Worm (Caenorhabditis elegans): Measurements from ENCODE around the gene C53D6.8.

Gene C53D6.8

DNA sequence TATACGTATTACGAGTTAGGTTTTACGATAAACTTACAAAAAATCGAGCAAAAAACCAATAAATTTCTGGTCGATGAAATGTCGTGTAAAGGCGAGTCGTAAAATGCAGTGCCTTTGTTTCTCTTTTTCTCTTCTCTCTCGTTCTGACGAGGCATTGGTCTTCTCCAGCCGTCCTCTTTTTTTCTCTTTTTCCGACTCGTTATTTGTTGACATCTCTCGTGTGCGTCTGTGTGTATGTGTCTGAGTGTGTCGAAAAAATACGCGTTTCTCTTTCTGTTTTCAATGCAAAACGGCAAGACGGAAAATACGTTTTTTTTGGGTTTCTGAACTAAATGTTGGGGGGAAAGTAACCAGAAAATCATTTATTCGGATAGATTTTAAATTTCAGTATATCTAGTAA, 30.0 kb upstream of the C53D6.8 start, which contains the start of gene C53D6.6:
Gene C53D6.6 (minus strand): TSS at position 118 of the 400 bp plus-strand sequence.
- TF ChIP-seq ama-1 (optimal IDR thresholded peaks at IDR 0.05), result no peak
- no peak for TF ChIP-seq ets-7 (tag; optimal IDR thresholded peaks at IDR 0.05)
- no peak for TF ChIP-seq hnd-1 (tag; optimal IDR thresholded peaks at IDR 0.05)
- TF ChIP-seq hmg-4 (GFP tag; optimal IDR thresholded peaks at IDR 0.05), result no peak
- no peak for TF ChIP-seq tbx-11 (GFP tag; IDR thresholded peaks at IDR 0.05)
- no peak for TF ChIP-seq ceh-13 (GFP tag; optimal IDR thresholded peaks at IDR 0.05)
- TF ChIP-seq scrt-1 (GFP tag; IDR thresholded peaks at IDR 0.05), result no peak
- TF ChIP-seq tra-4 (tag; optimal IDR thresholded peaks at IDR 0.05), result no peak
- no peak for TF ChIP-seq hmbx-1 (tag; optimal IDR thresholded peaks at IDR 0.05)
- no peak for TF ChIP-seq tbx-37 (GFP tag; conservative IDR thresholded peaks at IDR 0.05)

DNA sequence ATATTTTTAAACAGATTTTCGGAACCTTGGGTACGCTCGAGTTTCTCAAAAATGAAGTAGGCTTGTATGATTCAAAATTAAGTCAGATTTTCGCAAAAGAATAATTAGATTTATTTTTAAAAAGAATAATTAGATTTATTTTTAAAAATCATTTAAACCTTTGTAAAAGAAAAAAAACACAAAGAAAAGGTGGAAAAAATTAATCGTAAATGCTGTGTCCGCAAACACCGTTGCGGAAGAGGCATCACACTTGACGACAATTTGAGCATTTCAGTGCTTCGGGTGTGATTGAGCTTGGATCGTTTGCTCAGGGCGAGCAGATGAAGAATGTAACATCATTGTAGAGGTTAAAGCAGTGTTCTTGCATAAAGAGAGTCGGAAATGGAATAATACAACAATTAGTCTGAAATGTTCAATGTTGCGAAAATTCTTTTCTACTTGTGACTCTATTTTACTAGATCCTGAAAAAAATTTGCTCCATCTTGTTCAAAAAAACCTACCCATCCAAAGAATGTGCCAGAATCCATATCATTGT, 18.8 kb upstream of the C53D6.8 start:
- TF ChIP-seq hmbx-1 (tag; optimal IDR thresholded peaks at IDR 0.05) (no peak), F13C5.2 (tag; optimal IDR thresholded peaks at IDR 0.05) (peak; percentile 23), B0310.2 (tag; optimal IDR thresholded peaks at IDR 0.05) (no peak)

DNA sequence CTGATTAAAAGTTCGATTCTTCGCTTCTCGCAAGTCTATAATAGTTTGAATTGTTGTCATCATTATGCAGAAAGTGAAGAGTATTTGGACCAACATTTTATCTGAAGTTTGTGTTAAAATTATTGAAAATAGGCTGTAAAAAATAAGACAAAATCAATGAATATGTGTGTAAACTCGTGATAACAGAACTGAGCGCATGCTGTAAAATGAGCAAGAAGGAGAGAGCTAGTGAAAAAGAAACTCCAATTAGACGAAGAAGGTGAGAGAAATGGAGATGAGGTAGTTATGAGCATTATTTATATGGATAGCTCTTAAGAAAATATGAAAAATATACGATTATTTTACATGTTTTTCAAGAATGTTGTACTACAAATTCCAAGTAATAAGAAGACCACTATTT, 18.3 kb upstream of the C53D6.8 start, which contains the start of gene C53D6.4:
Gene C53D6.4 (minus strand): TSS at position 101 of the 400 bp plus-strand sequence.
- TF ChIP-seq ceh-13 (GFP tag; optimal IDR thresholded peaks at IDR 0.05) (no peak), flt-1 (GFP tag; IDR thresholded peaks at IDR 0.05) (no peak), hmbx-1 (tag; optimal IDR thresholded peaks at IDR 0.05) (no peak), F13C5.2 (tag; optimal IDR thresholded peaks at IDR 0.05) (no peak), ets-7 (tag; optimal IDR thresholded peaks at IDR 0.05) (no peak), pes-1 (GFP tag; IDR thresholded peaks at IDR 0.05) (no peak), hnd-1 (tag; optimal IDR thresholded peaks at IDR 0.05) (no peak), tbx-37 (GFP tag; conservative IDR thresholded peaks at IDR 0.05) (no peak)

DNA sequence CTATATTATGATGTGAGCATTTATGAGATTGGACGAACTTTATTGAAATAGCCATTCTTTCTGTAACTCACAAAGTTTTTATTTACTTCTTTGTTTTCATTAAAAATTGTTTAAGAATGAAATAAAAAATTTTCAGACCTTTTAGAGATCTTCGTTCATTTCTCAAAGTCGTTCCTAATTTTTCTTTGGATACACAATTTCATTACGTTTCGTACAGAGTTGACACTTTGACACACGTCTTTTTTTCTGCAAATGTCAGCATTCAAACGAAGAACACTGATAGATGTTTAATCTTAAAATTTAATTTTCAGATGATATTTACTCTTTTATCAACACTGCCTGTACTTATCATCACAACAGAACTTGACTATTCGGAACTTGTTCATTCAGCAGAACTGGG, 13.9 kb upstream of the C53D6.8 start, which contains the start of gene acc-2:
Gene acc-2 (plus strand): TSS at position 301 of the 400 bp plus-strand sequence.
- TF ChIP-seq pes-1 (GFP tag; IDR thresholded peaks at IDR 0.05), result no peak
- no peak for TF ChIP-seq ceh-13 (GFP tag; optimal IDR thresholded peaks at IDR 0.05)
- TF ChIP-seq tbx-37 (GFP tag; conservative IDR thresholded peaks at IDR 0.05), result no peak
- TF ChIP-seq hmbx-1 (tag; optimal IDR thresholded peaks at IDR 0.05), result no peak
- no peak for TF ChIP-seq F13C5.2 (tag; optimal IDR thresholded peaks at IDR 0.05)

DNA sequence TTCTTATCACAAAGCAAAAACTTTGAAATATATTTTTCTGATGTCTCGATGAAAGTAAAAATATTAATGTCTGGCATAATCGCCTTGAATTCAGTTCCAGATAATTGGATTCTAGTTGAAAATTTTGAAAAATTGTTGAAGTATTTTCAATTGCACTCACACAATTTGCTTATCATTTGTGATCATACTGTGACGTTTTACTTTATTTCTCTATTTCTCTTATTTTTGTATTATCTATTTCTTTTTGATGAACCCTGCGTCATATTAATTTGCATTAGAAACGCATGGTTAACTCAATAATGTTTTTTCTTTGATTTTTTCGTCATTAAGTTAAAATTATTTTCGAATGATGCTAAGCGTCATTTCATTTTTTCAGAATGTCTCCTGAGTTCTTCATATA, 7.7 kb upstream of the C53D6.8 start, which contains the start of gene C53D6.11:
Gene C53D6.11 (plus strand): TSS at position 328 of the 400 bp plus-strand sequence.
- TF ChIP-seq hmg-4 (GFP tag; optimal IDR thresholded peaks at IDR 0.05), result no peak
- TF ChIP-seq ets-7 (tag; optimal IDR thresholded peaks at IDR 0.05), result no peak

DNA sequence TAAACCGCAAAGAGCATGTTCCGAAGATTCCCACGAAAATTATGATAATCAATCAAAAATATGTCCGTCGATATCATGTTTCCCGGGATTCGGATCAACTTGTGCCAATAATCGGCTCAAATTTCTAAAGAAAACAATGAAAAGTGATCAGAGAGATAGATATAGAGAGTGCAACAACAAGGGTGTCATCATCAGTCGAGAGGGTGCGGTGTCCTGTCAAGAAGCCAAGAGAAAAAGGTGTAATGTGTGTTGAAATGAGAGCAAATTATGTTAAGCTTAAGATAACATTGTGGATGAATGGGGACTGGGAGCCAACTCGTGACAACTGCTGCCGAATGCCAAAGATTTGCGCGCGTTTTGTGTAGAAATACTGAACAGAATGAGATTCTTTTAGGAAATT, 5.4 kb upstream of the C53D6.8 start:
- TF ChIP-seq hnd-1 (tag; optimal IDR thresholded peaks at IDR 0.05), result no peak
- no peak for TF ChIP-seq F13C5.2 (tag; optimal IDR thresholded peaks at IDR 0.05)
- TF ChIP-seq ama-1 (optimal IDR thresholded peaks at IDR 0.05), result no peak
- no peak for TF ChIP-seq ets-7 (tag; optimal IDR thresholded peaks at IDR 0.05)
- TF ChIP-seq B0310.2 (tag; optimal IDR thresholded peaks at IDR 0.05), result no peak
- TF ChIP-seq ceh-13 (GFP tag; optimal IDR thresholded peaks at IDR 0.05), result no peak
- TF ChIP-seq ceh-36 (tag; optimal IDR thresholded peaks at IDR 0.05), result no peak
- no peak for TF ChIP-seq aly-1 (tag; optimal IDR thresholded peaks at IDR 0.05)

DNA sequence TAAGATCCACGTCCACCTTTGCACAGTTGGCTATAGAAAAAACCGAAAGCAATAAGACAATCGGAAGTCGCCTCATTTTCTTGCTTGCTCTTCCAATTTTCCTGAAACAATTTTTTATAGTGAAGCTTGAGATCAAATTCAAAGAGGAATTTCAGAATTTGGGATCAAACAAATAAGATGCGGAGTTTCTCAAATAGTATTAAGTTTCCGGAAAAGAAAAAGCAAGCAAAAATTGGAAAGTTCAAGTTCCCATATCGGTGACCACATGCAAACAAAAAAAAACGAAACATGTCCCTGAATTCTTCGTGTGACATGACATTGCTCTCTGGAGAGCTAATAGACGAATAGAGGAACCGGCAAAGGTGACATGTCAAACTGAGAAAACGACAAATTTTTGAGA, 2.8 kb upstream of the C53D6.8 start, which contains the start of gene unc-129:
Gene unc-129 (minus strand): TSS at position 101 of the 400 bp plus-strand sequence.
- no peak for TF ChIP-seq scrt-1 (GFP tag; IDR thresholded peaks at IDR 0.05)
- no peak for TF ChIP-seq tbx-37 (GFP tag; conservative IDR thresholded peaks at IDR 0.05)
- TF ChIP-seq F13C5.2 (tag; optimal IDR thresholded peaks at IDR 0.05), result no peak
- no peak for TF ChIP-seq hmg-4 (GFP tag; optimal IDR thresholded peaks at IDR 0.05)
- no peak for TF ChIP-seq pes-1 (GFP tag; IDR thresholded peaks at IDR 0.05)
- no peak for TF ChIP-seq ama-1 (optimal IDR thresholded peaks at IDR 0.05)
- no peak for TF ChIP-seq ets-7 (tag; optimal IDR thresholded peaks at IDR 0.05)
- no peak for TF ChIP-seq flt-1 (GFP tag; IDR thresholded peaks at IDR 0.05)
- no peak for TF ChIP-seq tbx-11 (GFP tag; IDR thresholded peaks at IDR 0.05)
- no peak for TF ChIP-seq ceh-36 (tag; optimal IDR thresholded peaks at IDR 0.05)
- no peak for TF ChIP-seq sea-1 (GFP tag; conservative IDR thresholded peaks at IDR 0.05)
- no peak for TF ChIP-seq ceh-13 (GFP tag; optimal IDR thresholded peaks at IDR 0.05)
- TF ChIP-seq hnd-1 (tag; optimal IDR thresholded peaks at IDR 0.05), result no peak
- TF ChIP-seq B0310.2 (tag; optimal IDR thresholded peaks at IDR 0.05), result no peak
- no peak for TF ChIP-seq tra-4 (tag; optimal IDR thresholded peaks at IDR 0.05)
- no peak for TF ChIP-seq hmbx-1 (tag; optimal IDR thresholded peaks at IDR 0.05)
- TF ChIP-seq aly-1 (tag; optimal IDR thresholded peaks at IDR 0.05), result no peak

DNA sequence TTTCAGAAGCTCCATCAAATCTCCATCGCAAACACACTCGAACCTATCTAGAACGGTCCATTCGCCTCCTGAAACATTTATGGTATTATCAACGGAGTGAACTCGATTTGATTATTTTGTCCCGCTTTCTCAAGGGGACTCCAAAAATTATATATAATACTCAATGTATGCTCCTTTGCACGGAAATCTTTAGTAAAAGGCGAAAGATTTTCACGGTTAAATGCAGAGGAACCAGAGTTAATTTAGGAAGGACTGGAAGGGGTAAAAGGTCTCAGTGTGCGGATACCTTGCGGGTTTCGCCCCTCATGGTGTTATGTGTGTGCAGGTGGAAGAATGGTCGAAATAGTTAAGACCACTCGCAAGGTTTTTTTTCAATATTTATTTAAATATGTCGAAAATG, 1.4 kb downstream of the C53D6.8 start:
- TF ChIP-seq tra-4 (tag; optimal IDR thresholded peaks at IDR 0.05), result no peak

DNA sequence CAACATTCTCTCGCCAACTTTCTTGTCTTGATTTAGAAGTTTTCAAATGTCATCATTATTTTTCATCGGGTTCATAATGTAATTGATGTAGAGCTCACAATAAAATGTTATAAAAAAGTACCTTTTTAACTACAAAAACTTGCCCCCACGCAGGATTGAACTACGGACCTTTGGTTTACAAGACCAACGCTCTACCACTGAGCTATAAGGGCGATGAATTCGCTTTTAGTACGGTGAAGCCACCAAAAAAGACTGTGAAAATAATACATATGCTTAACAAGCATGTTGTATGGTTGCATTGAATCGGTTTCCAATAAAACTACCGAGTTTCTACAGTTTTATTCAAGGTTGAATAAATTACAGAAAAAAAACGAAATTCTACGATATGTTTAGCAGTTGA, 1.9 kb downstream of the C53D6.8 start:
- TF ChIP-seq B0310.2 (tag; optimal IDR thresholded peaks at IDR 0.05) (no peak), tbx-37 (GFP tag; conservative IDR thresholded peaks at IDR 0.05) (no peak), sea-1 (GFP tag; conservative IDR thresholded peaks at IDR 0.05) (no peak), hmbx-1 (tag; optimal IDR thresholded peaks at IDR 0.05) (no peak), tbx-11 (GFP tag; IDR thresholded peaks at IDR 0.05) (no peak), pes-1 (GFP tag; IDR thresholded peaks at IDR 0.05) (no peak), scrt-1 (GFP tag; IDR thresholded peaks at IDR 0.05) (no peak), ama-1 (optimal IDR thresholded peaks at IDR 0.05) (no peak), flt-1 (GFP tag; IDR thresholded peaks at IDR 0.05) (no peak), ceh-13 (GFP tag; optimal IDR thresholded peaks at IDR 0.05) (no peak), hnd-1 (tag; optimal IDR thresholded peaks at IDR 0.05) (no peak), ceh-36 (tag; optimal IDR thresholded peaks at IDR 0.05) (no peak), F13C5.2 (tag; optimal IDR thresholded peaks at IDR 0.05) (no peak), aly-1 (tag; optimal IDR thresholded peaks at IDR 0.05) (no peak)

Data from whole organism, early embryonic.